Worm (Caenorhabditis elegans) whole organism, L4 larva: ENCODE results near the gene srlf-20.

Source experiments
- F10B5.3 ChIP-seq: sonication (generic microtip); optimal IDR thresholded peaks from 2 replicates; lab custom pipeline; 2016; ENCODE audit warnings: mild to moderate bottlenecking, missing genetic modification characterization, missing compliant biosample characterization
- F44E2.7 ChIP-seq: fragments of 200-800 bp; sonication (Bioruptor generic); IDR thresholded peaks from 2 replicates; pipeline ENCODE4 v2.1.2; 2022; ENCODE audit warnings: missing genetic modification characterization, missing compliant biosample characterization
- R02D3.7 ChIP-seq: fragments of 150-350 bp; sonication (generic microtip); optimal IDR thresholded peaks from 3 replicates; lab custom pipeline; 2014; ENCODE audit warnings: missing biosample characterization, missing genetic modification characterization
- T20F7.1 ChIP-seq: fragments of 200-800 bp; sonication (Bioruptor generic); optimal IDR thresholded peaks from 2 replicates; lab custom pipeline; 2018; ENCODE audit warnings: mild to moderate bottlenecking, missing genetic modification characterization, missing compliant biosample characterization
- Y105C5A.15 ChIP-seq: fragments of 200-800 bp; sonication (Bioruptor generic); IDR thresholded peaks from 2 replicates; pipeline ENCODE4 v1.3.6; 2022; ENCODE audit warnings: missing genetic modification characterization, missing compliant biosample characterization
- ama-1 ChIP-seq: fragments of 150-350 bp; optimal IDR thresholded peaks from 2 replicates; lab custom pipeline; 2014; ENCODE audit warnings: inconsistent platforms, mixed read lengths
- attf-4 ChIP-seq: sonication (generic microtip); optimal IDR thresholded peaks from 3 replicates; lab custom pipeline; 2017; ENCODE audit warnings: missing biosample characterization, missing genetic modification characterization
- ceh-28 ChIP-seq: fragments of 150-350 bp; optimal IDR thresholded peaks from 2 replicates; lab custom pipeline; 2014; ENCODE audit warnings: missing biosample characterization, missing genetic modification reagents, missing genetic modification characterization
- ceh-32 ChIP-seq: sonication (generic microtip); optimal IDR thresholded peaks from 2 replicates; lab custom pipeline; 2016; ENCODE audit warnings: mild to moderate bottlenecking, missing genetic modification characterization, missing compliant biosample characterization; ENCODE audit not compliant: poor library complexity
- ceh-44 ChIP-seq: fragments of 200-800 bp; sonication (Bioruptor generic); IDR thresholded peaks from 2 replicates; pipeline ENCODE4 v1.3.6; 2022; ENCODE audit warnings: missing genetic modification reagents, missing genetic modification characterization, missing compliant biosample characterization
- daf-12 ChIP-seq: fragments of 150-350 bp; optimal IDR thresholded peaks from 2 replicates; lab custom pipeline; 2014; ENCODE audit warnings: missing biosample characterization, missing genetic modification reagents, missing genetic modification characterization
- daf-19 ChIP-seq: fragments of 200-800 bp; sonication (Bioruptor generic); conservative IDR thresholded peaks from 2 replicates; pipeline ENCODE4 v1.3.6; 2022; ENCODE audit warnings: missing genetic modification characterization, missing compliant biosample characterization
- dmd-6 ChIP-seq: fragments of 200-800 bp; sonication (Bioruptor generic); IDR thresholded peaks from 2 replicates; pipeline ENCODE4 v1.3.6; 2022; ENCODE audit warnings: missing genetic modification reagents, missing genetic modification characterization, missing compliant biosample characterization
- dpl-1 ChIP-seq: fragments of 150-350 bp; optimal IDR thresholded peaks from 2 replicates; lab custom pipeline; 2014; ENCODE audit warnings: missing biosample characterization, missing genetic modification reagents, missing genetic modification characterization
- dve-1 ChIP-seq: sonication (generic microtip); optimal IDR thresholded peaks from 2 replicates; lab custom pipeline; 2017; ENCODE audit warnings: antibody characterized with exemption, mild to moderate bottlenecking, missing genetic modification characterization, missing compliant biosample characterization; ENCODE audit not compliant: insufficient read depth
- fkh-10 ChIP-seq: fragments of 150-350 bp; optimal IDR thresholded peaks from 2 replicates; lab custom pipeline; 2014; ENCODE audit warnings: missing biosample characterization, missing genetic modification reagents, missing genetic modification characterization
- hlh-11 ChIP-seq: fragments of 200-800 bp; sonication (Bioruptor generic); optimal IDR thresholded peaks from 2 replicates; lab custom pipeline; 2018; ENCODE audit warnings: mild to moderate bottlenecking, missing genetic modification characterization, missing compliant biosample characterization
- hmg-1.1 ChIP-seq: fragments of 200-800 bp; sonication (Bioruptor generic); IDR thresholded peaks from 2 replicates; pipeline ENCODE4 v1.3.6; 2022; ENCODE audit warnings: missing genetic modification reagents, missing genetic modification characterization, missing compliant biosample characterization
- lim-7 ChIP-seq: fragments of 200-800 bp; sonication (Bioruptor generic); IDR thresholded peaks from 2 replicates; pipeline ENCODE4 v1.3.6; 2022; ENCODE audit warnings: missing genetic modification characterization, missing compliant biosample characterization
- lin-38 ChIP-seq: fragments of 200-800 bp; sonication (Bioruptor generic); IDR thresholded peaks from 2 replicates; pipeline ENCODE4 v1.3.6; 2022; ENCODE audit warnings: missing genetic modification reagents, missing genetic modification characterization, missing compliant biosample characterization
- lir-3 ChIP-seq: sonication (generic microtip); optimal IDR thresholded peaks from 2 replicates; lab custom pipeline; 2016; ENCODE audit warnings: mild to moderate bottlenecking, missing genetic modification characterization, missing compliant biosample characterization
- mes-2 ChIP-seq: sonication (generic microtip); optimal IDR thresholded peaks from 2 replicates; lab custom pipeline; 2016; ENCODE audit warnings: missing genotype, mild to moderate bottlenecking, missing genetic modification characterization, missing compliant biosample characterization; ENCODE audit not compliant: poor library complexity, severe bottlenecking
- nhr-10 ChIP-seq: fragments of 150-350 bp; optimal IDR thresholded peaks from 2 replicates; lab custom pipeline; 2014; ENCODE audit warnings: missing biosample characterization, missing genetic modification characterization
- nhr-102 ChIP-seq: sonication (generic microtip); optimal IDR thresholded peaks from 2 replicates; lab custom pipeline; 2016; ENCODE audit warnings: mild to moderate bottlenecking, missing genetic modification characterization, moderate library complexity, missing compliant biosample characterization
- nhr-25 ChIP-seq: sonication (generic microtip); optimal IDR thresholded peaks from 2 replicates; lab custom pipeline; 2017; ENCODE audit warnings: missing genetic modification characterization, mild to moderate bottlenecking, missing compliant biosample characterization, antibody characterized with exemption, moderate library complexity, borderline replicate concordance; ENCODE audit not compliant: insufficient read depth
- nhr-6 ChIP-seq: fragments of 150-350 bp; optimal IDR thresholded peaks from 2 replicates; lab custom pipeline; 2014; ENCODE audit warnings: missing biosample characterization, missing genetic modification characterization
- pha-4 ChIP-seq, 2 experiments: fragments of 150-350 bp in 1 of 2; fragments of 200-800 bp in 1 of 2; sonication (Bioruptor generic) in 1 of 2; IDR thresholded peaks in 1 of 2; optimal IDR thresholded peaks in 1 of 2; 2 replicates each; pipeline versions ENCODE4 v1.3.6 to Lab custom; 2014 to 2022; ENCODE audit warnings: missing genetic modification characterization in 2 of 2, missing genetic modification reagents in 2 of 2, missing biosample characterization in 1 of 2, missing compliant biosample characterization in 1 of 2
- php-3 ChIP-seq: fragments of 200-800 bp; sonication (Bioruptor generic); IDR thresholded peaks from 2 replicates; pipeline ENCODE4 v1.3.6; 2022; ENCODE audit warnings: missing genetic modification reagents, missing genetic modification characterization, missing compliant biosample characterization
- saeg-2 ChIP-seq: fragments of 200-800 bp; sonication (Bioruptor generic); IDR thresholded peaks from 2 replicates; pipeline ENCODE4 v1.3.6; 2022; ENCODE audit warnings: missing genetic modification reagents, missing genetic modification characterization, missing compliant biosample characterization
- tra-1 ChIP-seq: fragments of 200-800 bp; sonication (Bioruptor generic); IDR thresholded peaks from 2 replicates; pipeline ENCODE4 v1.3.6; 2022; ENCODE audit warnings: missing genetic modification reagents, missing genetic modification characterization, missing compliant biosample characterization
- unc-39 ChIP-seq: sonication (generic microtip); optimal IDR thresholded peaks from 2 replicates; lab custom pipeline; 2017; ENCODE audit warnings: missing biosample characterization, missing genetic modification characterization
- vab-7 ChIP-seq: fragments of 200-800 bp; sonication (Bioruptor generic); IDR thresholded peaks from 2 replicates; pipeline ENCODE4 v1.3.6; 2022; ENCODE audit warnings: missing genetic modification reagents, missing genetic modification characterization, missing compliant biosample characterization
- zfp-2 ChIP-seq: sonication (generic microtip); optimal IDR thresholded peaks from 2 replicates; lab custom pipeline; 2016; ENCODE audit warnings: mild to moderate bottlenecking, missing genetic modification characterization, missing compliant biosample characterization
- zip-11 ChIP-seq: fragments of 200-800 bp; sonication (Bioruptor generic); IDR thresholded peaks from 2 replicates; pipeline ENCODE4 v1.3.6; 2022; ENCODE audit warnings: missing genetic modification characterization, missing compliant biosample characterization
- ztf-7 ChIP-seq: fragments of 150-350 bp; optimal IDR thresholded peaks from 2 replicates; lab custom pipeline; 2014; ENCODE audit warnings: missing biosample characterization, missing genetic modification characterization

Gene srlf-20

DNA sequence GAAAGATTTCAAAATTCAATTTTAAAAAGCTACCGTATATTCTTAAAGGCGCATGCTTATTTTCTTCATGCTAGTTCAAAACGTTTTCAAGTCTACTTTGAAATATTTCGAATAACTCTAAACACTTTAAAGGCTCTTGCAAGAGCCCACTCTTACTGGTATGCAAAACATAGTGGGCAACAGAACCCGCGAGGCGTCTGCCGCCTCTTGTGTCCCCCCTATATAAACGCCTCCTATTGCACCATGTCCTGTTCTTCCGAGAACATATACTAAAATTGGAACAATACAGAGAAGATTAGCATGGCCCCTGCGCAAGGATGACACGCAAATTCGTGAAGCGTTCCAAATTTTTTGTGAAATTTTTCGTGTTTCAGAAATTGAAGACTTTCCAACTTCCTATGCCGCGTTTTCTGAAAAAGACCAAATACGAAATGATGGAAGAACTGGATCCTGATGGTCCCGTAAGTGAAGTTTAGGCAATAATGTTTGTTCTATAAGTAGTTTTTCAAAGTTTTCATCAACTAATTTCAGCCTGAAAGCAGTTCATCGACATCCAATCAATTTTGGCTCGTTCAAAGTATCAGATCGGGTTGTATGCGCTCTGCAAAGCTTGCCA, 34.8 kb upstream of the srlf-20 start (continued):
- TF ChIP-seq nhr-6 (tag; lab: Kevin White, UChicago) (no peak), nhr-102 (no peak), ceh-32 (no peak), daf-12 (tag; lab: Kevin White, UChicago) (no peak), pha-4 (GFP tag; IDR thresholded peaks at IDR 0.05; lab: Robert Waterston, UW) (0 out of 2 replicates have a peak, but pooled peaks have one; percentile 57), pha-4 (tag; optimal IDR thresholded peaks at IDR 0.05; lab: Kevin White, UChicago) (no peak), ceh-44 (GFP tag; lab: Robert Waterston, UW) (0 out of 2 replicates have a peak, but pooled peaks have one; percentile 25), hlh-11 (tag; lab: Kevin White, UChicago) (no peak), ama-1 (lab: Kevin White, UChicago) (no peak), saeg-2 (0 out of 2 replicates have a peak, but pooled peaks have one; percentile 19), nhr-25 (tag; lab: Kevin White, UChicago) (no peak), dpl-1 (GFP tag; lab: Kevin White, UChicago) (no peak), F44E2.7 (GFP tag; lab: Robert Waterston, UW) (0 out of 2 replicates have a peak, but pooled peaks have one; percentile 25), F10B5.3 (tag; lab: Kevin White, UChicago) (no peak), ztf-7 (tag; lab: Kevin White, UChicago) (no peak), unc-39 (tag; lab: Kevin White, UChicago) (no peak), dve-1 (no peak), lim-7 (GFP tag; lab: Robert Waterston, UW) (peak; percentile 40; the same call in 1 of the 2 replicates), ceh-28 (no peak), nhr-10 (tag; lab: Kevin White, UChicago) (no peak), php-3 (no peak), vab-7 (GFP tag; lab: Robert Waterston, UW) (peak; percentile 48; the same call in 1 of the 2 replicates), lir-3 (no peak), mes-2 (tag; lab: Kevin White, UChicago) (no peak), attf-4 (no peak), T20F7.1 (GFP tag; lab: Kevin White, UChicago) (no peak), fkh-10 (GFP tag; lab: Kevin White, UChicago) (no peak), hmg-1.1 (no peak), Y105C5A.15 (no peak), dmd-6 (peak; percentile 24; the same call in 1 of the 2 replicates)

DNA sequence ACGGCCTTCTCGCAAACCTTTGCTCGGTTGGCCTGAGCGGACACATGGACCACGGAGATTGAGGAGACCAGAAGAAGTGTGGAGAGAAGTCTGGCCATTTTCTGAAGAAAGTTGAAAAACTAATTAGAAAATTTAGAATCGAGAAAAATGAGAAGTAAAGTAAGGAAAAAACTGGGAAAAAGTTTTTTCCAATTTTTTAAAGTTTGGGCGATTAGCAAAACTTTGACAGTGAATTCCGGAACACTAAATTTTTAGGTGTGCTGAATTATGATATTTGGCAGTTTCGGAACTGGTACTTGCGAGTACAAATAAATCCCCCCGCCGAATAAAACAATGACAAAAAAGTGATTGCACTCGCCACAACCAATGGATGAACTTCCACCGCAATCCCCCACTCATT, 27.0 kb upstream of the srlf-20 start, which contains the start of gene T02B11.3:
TSS of gene T02B11.3 (minus strand) at position 101 of the 400 bp plus-strand sequence.
- no peak for TF ChIP-seq lir-3
- TF ChIP-seq ceh-44 (GFP tag; lab: Robert Waterston, UW), result no peak
- no peak for TF ChIP-seq zfp-2 (tag; lab: Kevin White, UChicago)
- TF ChIP-seq daf-19 (GFP tag; lab: Robert Waterston, UW), result no peak
- no peak for TF ChIP-seq R02D3.7 (tag; lab: Kevin White, UChicago)
- no peak for TF ChIP-seq saeg-2
- TF ChIP-seq tra-1 (GFP tag; lab: Robert Waterston, UW), result no peak
- TF ChIP-seq lin-38 (GFP tag; lab: Robert Waterston, UW), result no peak

DNA sequence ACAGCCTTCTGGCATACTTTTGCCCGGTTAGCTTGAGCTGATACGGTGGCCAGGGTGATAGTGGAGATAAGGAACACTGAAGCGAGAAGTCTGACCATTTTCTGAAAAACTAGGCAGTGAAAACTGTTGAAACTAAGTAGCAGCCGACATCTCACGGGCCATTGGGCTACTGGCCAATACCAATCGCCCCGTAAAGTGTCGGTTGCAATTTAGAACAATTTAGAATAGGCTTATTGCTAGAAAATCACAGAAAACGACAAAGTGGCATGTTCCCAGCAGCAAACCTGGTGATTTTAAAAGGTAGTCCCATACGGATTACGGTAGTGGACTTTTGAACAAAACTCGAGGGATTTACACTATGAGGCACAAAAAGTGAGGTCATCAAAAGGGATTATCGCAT, 22.7 kb upstream of the srlf-20 start, which contains the start of gene T02B11.4:
TSS of gene T02B11.4 (minus strand) at position 101 of the 400 bp plus-strand sequence.
- TF ChIP-seq zip-11 (GFP tag; lab: Robert Waterston, UW) (no peak), nhr-102 (no peak)
